Worm (Caenorhabditis elegans): ENCODE data around the gene fbxb-87.

Gene fbxb-87

ce11 chrIII:10844873-10845272 lies 49.4 kb upstream of the fbxb-87 start, which contains the start of gene pde-12 (continued):
- TF ChIP-seq pha-4 (tag; optimal IDR thresholded peaks at IDR 0.05) (no peak), nfya-2 (GFP tag; IDR thresholded peaks at IDR 0.05) (no peak; the same call in 1 of the 2 replicates), ztf-28 (GFP tag; IDR thresholded peaks at IDR 0.05) (no peak), mel-28 (tag; optimal IDR thresholded peaks at IDR 0.05; ENCODE audit: borderline replicate concordance) (no peak), ceh-79 (tag; optimal IDR thresholded peaks at IDR 0.05) (no peak), die-1 (tag; optimal IDR thresholded peaks at IDR 0.05) (no peak), ztf-22 (GFP tag; optimal IDR thresholded peaks at IDR 0.05) (no peak), F57A8.1 (GFP tag; optimal IDR thresholded peaks at IDR 0.05) (no peak), F55B11.4 (tag; optimal IDR thresholded peaks at IDR 0.05; ENCODE audit: borderline replicate concordance, insufficient read depth) (no peak), rpc-1 (optimal IDR thresholded peaks at IDR 0.05) (no peak), rpc-1 (tag; optimal IDR thresholded peaks at IDR 0.05) (no peak), hmg-1.2 (GFP tag; IDR thresholded peaks at IDR 0.05) (peak; percentile 51), efl-1 (GFP tag; optimal IDR thresholded peaks at IDR 0.05) (peak; percentile 19), lin-54 (GFP tag; optimal IDR thresholded peaks at IDR 0.05) (peak; percentile 85), C06A6.2 (GFP tag; conservative IDR thresholded peaks at IDR 0.05) (peak; percentile 49; the same call in 1 of the 2 replicates), ceh-91 (GFP tag; IDR thresholded peaks at IDR 0.05) (no peak), athp-1 (tag; optimal IDR thresholded peaks at IDR 0.05) (no peak), B0261.1 (tag; optimal IDR thresholded peaks at IDR 0.05) (no peak), fkh-3 (tag; optimal IDR thresholded peaks at IDR 0.05) (no peak), sptf-2 (GFP tag; optimal IDR thresholded peaks at IDR 0.05) (no peak), attf-3 (GFP tag; conservative IDR thresholded peaks at IDR 0.05) (no peak), aptf-2 (GFP tag; conservative IDR thresholded peaks at IDR 0.05) (no peak), hlh-12 (tag; optimal IDR thresholded peaks at IDR 0.05) (no peak), gei-17 (GFP tag; optimal IDR thresholded peaks at IDR 0.05) (no peak), ztf-26 (tag; optimal IDR thresholded peaks at IDR 0.05) (peak; percentile 35), ets-4 (GFP tag; optimal IDR thresholded peaks at IDR 0.05) (no peak), Y53G8AR.9 (GFP tag; conservative IDR thresholded peaks at IDR 0.05) (peak; percentile 92), egl-18 (GFP tag; IDR thresholded peaks at IDR 0.05) (no peak), xnd-1 (tag; optimal IDR thresholded peaks at IDR 0.05) (peak; percentile 31), lin-40 (tag; optimal IDR thresholded peaks at IDR 0.05) (peak; percentile 89), ztf-25 (GFP tag; IDR thresholded peaks at IDR 0.05) (no peak), nhr-120 (GFP tag; IDR thresholded peaks at IDR 0.05) (no peak), F57C9.4 (tag; optimal IDR thresholded peaks at IDR 0.05) (no peak), Y79H2A.3 (GFP tag; conservative IDR thresholded peaks at IDR 0.05) (no peak), F33H1.4 (GFP tag; IDR thresholded peaks at IDR 0.05) (no peak; the same call in none of the 2 replicates), F10E7.11 (tag; optimal IDR thresholded peaks at IDR 0.05) (no peak), madf-10 (tag; optimal IDR thresholded peaks at IDR 0.05) (peak; percentile 31), mxl-1 (tag; optimal IDR thresholded peaks at IDR 0.05) (no peak), ceh-100 (GFP tag; IDR thresholded peaks at IDR 0.05) (peak; percentile 82), let-526 (GFP tag; IDR thresholded peaks at IDR 0.05) (no peak), hrde-1 (tag; optimal IDR thresholded peaks at IDR 0.05; ENCODE audit: borderline replicate concordance) (no peak), him-1 (tag; optimal IDR thresholded peaks at IDR 0.05) (no peak), B0336.3 (GFP tag; IDR thresholded peaks at IDR 0.05) (no peak; the same call in 1 of the 2 replicates), zfh-2 (GFP tag; conservative IDR thresholded peaks at IDR 0.05) (no peak), ceh-58 (GFP tag; IDR thresholded peaks at IDR 0.05) (no peak), atf-7 (tag; optimal IDR thresholded peaks at IDR 0.05) (no peak)

Measured in whole organism, young adult.